Worm (Caenorhabditis elegans): ENCODE results near the gene gex-4.

Gene gex-4

ce11 chrIII:12202437-12202836, 16.0 kb downstream of the gex-4 start, which contains the start of gene osm-12:
Gene osm-12, minus strand, starts transcription at chrIII:12202537.
- TF ChIP-seq zip-5 (tag; optimal IDR thresholded peaks at IDR 0.05) (no peak), fkh-10 (GFP tag; optimal IDR thresholded peaks at IDR 0.05) (no peak), odd-2 (tag; optimal IDR thresholded peaks at IDR 0.05) (no peak), pqm-1 (tag; optimal IDR thresholded peaks at IDR 0.05) (no peak), T23F11.4 (GFP tag; optimal IDR thresholded peaks at IDR 0.05) (no peak), pag-3 (tag; optimal IDR thresholded peaks at IDR 0.05; ENCODE audit: borderline replicate concordance) (no peak), sdc-2 (tag; optimal IDR thresholded peaks at IDR 0.05) (no peak), ttx-3 (tag; optimal IDR thresholded peaks at IDR 0.05) (no peak), unc-42 (tag; optimal IDR thresholded peaks at IDR 0.05) (no peak), dmd-4 (tag; optimal IDR thresholded peaks at IDR 0.05; ENCODE audit: borderline replicate concordance) (no peak), hlh-6 (tag; optimal IDR thresholded peaks at IDR 0.05) (no peak), elt-2 (tag; optimal IDR thresholded peaks at IDR 0.05) (no peak), pha-2 (tag; optimal IDR thresholded peaks at IDR 0.05) (no peak), fax-1 (tag; optimal IDR thresholded peaks at IDR 0.05) (no peak), ama-1 (optimal IDR thresholded peaks at IDR 0.05) (no peak), K02D7.2 (tag; optimal IDR thresholded peaks at IDR 0.05) (no peak), pros-1 (tag; optimal IDR thresholded peaks at IDR 0.05) (no peak)

ce11 chrIII:12198135-12198534, 20.3 kb downstream of the gex-4 start:
- TF ChIP-seq hlh-30 (tag; optimal IDR thresholded peaks at IDR 0.05; ENCODE audit: insufficient read depth) (no peak), T23F11.4 (GFP tag; optimal IDR thresholded peaks at IDR 0.05) (no peak), C38D4.7 (GFP tag; optimal IDR thresholded peaks at IDR 0.05) (no peak), K09A11.1 (tag; optimal IDR thresholded peaks at IDR 0.05; ENCODE audit: insufficient read depth) (no peak), pha-4 (tag; optimal IDR thresholded peaks at IDR 0.05) (no peak), ets-4 (tag; optimal IDR thresholded peaks at IDR 0.05) (no peak), zip-5 (tag; optimal IDR thresholded peaks at IDR 0.05) (no peak), hlh-13 (GFP tag; optimal IDR thresholded peaks at IDR 0.05) (no peak), unc-42 (tag; optimal IDR thresholded peaks at IDR 0.05) (no peak), pat-9 (tag; optimal IDR thresholded peaks at IDR 0.05) (no peak), sdc-2 (tag; optimal IDR thresholded peaks at IDR 0.05) (no peak), che-1 (tag; optimal IDR thresholded peaks at IDR 0.05) (no peak)

- no peak for TF ChIP-seq ceh-19 (GFP tag; optimal IDR thresholded peaks at IDR 0.05)
- peak; percentile 88 for TF ChIP-seq dve-1 (tag; optimal IDR thresholded peaks at IDR 0.05)
- TF ChIP-seq pax-1 (tag; optimal IDR thresholded peaks at IDR 0.05), result no peak
Measured at ce11 chrIII:12195991-12196390, 22.4 kb downstream of the gex-4 start.

ce11 chrIII:12194190-12194589, 24.2 kb downstream of the gex-4 start, which contains the start of gene Y75B8A.44:
Gene Y75B8A.44, plus strand, starts transcription at chrIII:12194490.
- TF ChIP-seq pqm-1 (tag; optimal IDR thresholded peaks at IDR 0.05) (no peak), elt-4 (tag; optimal IDR thresholded peaks at IDR 0.05) (no peak), ceh-6 (GFP tag; optimal IDR thresholded peaks at IDR 0.05) (no peak), sdc-2 (tag; optimal IDR thresholded peaks at IDR 0.05) (no peak), fkh-10 (GFP tag; optimal IDR thresholded peaks at IDR 0.05) (no peak), lin-11 (tag; optimal IDR thresholded peaks at IDR 0.05) (no peak), ceh-19 (GFP tag; optimal IDR thresholded peaks at IDR 0.05) (no peak), ceh-45 (GFP tag; IDR thresholded peaks at IDR 0.05) (no peak), ceh-48 (tag; optimal IDR thresholded peaks at IDR 0.05) (no peak), K02D7.2 (tag; optimal IDR thresholded peaks at IDR 0.05) (no peak), ahr-1 (tag; optimal IDR thresholded peaks at IDR 0.05) (no peak), fkh-6 (tag; optimal IDR thresholded peaks at IDR 0.05) (no peak), pha-2 (tag; optimal IDR thresholded peaks at IDR 0.05) (no peak), ttx-3 (tag; optimal IDR thresholded peaks at IDR 0.05) (no peak), dve-1 (tag; optimal IDR thresholded peaks at IDR 0.05) (no peak)
